Fruit fly (Drosophila melanogaster): Measurements from ENCODE around the gene Syn.

The Syn gene

dm6 chr3R:10268101-10268864, 77.8 kb downstream of the Syn start (continued):
- TF ChIP-seq Atf6 (GFP tag; IDR thresholded peaks at IDR 0.05) (peak; percentile 88), CG14965 (GFP tag; optimal IDR thresholded peaks at IDR 0.05; ENCODE audit: borderline replicate concordance) (no peak), CTCF (GFP tag; optimal IDR thresholded peaks at IDR 0.05) (peak; percentile 91), Ada2b (GFP tag; IDR thresholded peaks at IDR 0.05) (peak; percentile 68), CG11560 (tag; IDR thresholded peaks at IDR 0.05) (0 out of 3 replicates have a peak, but pooled peaks have one; percentile 45), CG12769 (tag; optimal IDR thresholded peaks at IDR 0.05) (peak; percentile 28), jing (GFP tag; optimal IDR thresholded peaks at IDR 0.05) (peak; percentile 72), hbn (GFP tag; IDR thresholded peaks at IDR 0.05; ENCODE audit: partially characterized antibody) (no peak), CG11093 (GFP tag; IDR thresholded peaks at IDR 0.05) (peak; percentile 60; the same call in 2 of the 3 replicates), Blimp-1 (GFP tag; optimal IDR thresholded peaks at IDR 0.05) (peak; percentile 75), Dip2 (GFP tag; IDR thresholded peaks at IDR 0.05) (no peak; the same call in 1 of the 2 replicates), Nf-YC (tag; optimal IDR thresholded peaks at IDR 0.05) (peak; percentile 67), Awh (GFP tag; IDR thresholded peaks at IDR 0.05) (peak; percentile 60; the same call in 1 of the 2 replicates), CG6272 (GFP tag; IDR thresholded peaks at IDR 0.05) (peak; percentile 44), sens (GFP tag) (peak; percentile 96), sna (GFP tag; IDR thresholded peaks at IDR 0.05; ENCODE audit: partially characterized antibody) (peak; percentile 29; the same call in 1 of the 2 replicates), pan (optimal IDR thresholded peaks at IDR 0.05) (no peak), pan (GFP tag; optimal IDR thresholded peaks at IDR 0.05 in 1 of 2, IDR thresholded peaks at IDR 0.05 in 1 of 2) (peak in 1 of 2 experiments; percentile 76), CG8944 (GFP tag; optimal IDR thresholded peaks at IDR 0.05) (peak; percentile 65), peb (GFP tag; IDR thresholded peaks at IDR 0.05) (peak; percentile 46; the same call in 1 of the 2 replicates), CG9609 (GFP tag; optimal IDR thresholded peaks at IDR 0.05) (peak; percentile 84), Spps (tag; optimal IDR thresholded peaks at IDR 0.05) (peak; percentile 6), CG1832 (GFP tag; optimal IDR thresholded peaks at IDR 0.05) (no peak), zfh1 (GFP tag; IDR thresholded peaks at IDR 0.05) (peak; percentile 59; the same call in 2 of the 3 replicates), CG6765 (GFP tag; optimal IDR thresholded peaks at IDR 0.05) (peak; percentile 87), BEAF-32 (GFP tag; optimal IDR thresholded peaks at IDR 0.05) (no peak), CG1233 (GFP tag; optimal IDR thresholded peaks at IDR 0.05) (peak; percentile 86), klu (GFP tag; IDR thresholded peaks at IDR 0.05) (peak; percentile 58; the same call in 1 of the 2 replicates), bowl (GFP tag; IDR thresholded peaks at IDR 0.05) (no peak), CG33213 (GFP tag; optimal IDR thresholded peaks at IDR 0.05) (peak; percentile 59), dysf (GFP tag; IDR thresholded peaks at IDR 0.05) (peak; percentile 88), sqz (GFP tag; optimal IDR thresholded peaks at IDR 0.05) (peak; percentile 69), gce (GFP tag; IDR thresholded peaks at IDR 0.05) (0 out of 3 replicates have a peak, but pooled peaks have one; percentile 37), CG7357 (GFP tag; IDR thresholded peaks at IDR 0.05) (peak; percentile 74), CG13287 (GFP tag; IDR thresholded peaks at IDR 0.05; ENCODE audit: partially characterized antibody) (no peak; the same call in 1 of the 2 replicates), CG10267 (tag; optimal IDR thresholded peaks at IDR 0.05) (peak; percentile 71), NfI (GFP tag; optimal IDR thresholded peaks at IDR 0.05) (peak; percentile 87), lilli (GFP tag; optimal IDR thresholded peaks at IDR 0.05) (peak; percentile 89), gcm (GFP tag; optimal IDR thresholded peaks at IDR 0.05) (peak; percentile 78), CG13424 (tag; optimal IDR thresholded peaks at IDR 0.05) (peak; percentile 88), CG12744 (GFP tag; optimal IDR thresholded peaks at IDR 0.05) (peak; percentile 84), CG1603 (tag; optimal IDR thresholded peaks at IDR 0.05) (peak; percentile 62), fd3F (GFP tag; optimal IDR thresholded peaks at IDR 0.05) (peak; percentile 81), CG17359 (tag; optimal IDR thresholded peaks at IDR 0.05) (peak; percentile 85), CG30431 (GFP tag; optimal IDR thresholded peaks at IDR 0.05) (peak; percentile 59), CG2199 (GFP tag; IDR thresholded peaks at IDR 0.05) (no peak), CG13123 (GFP tag; optimal IDR thresholded peaks at IDR 0.05) (peak; percentile 59), CG6654 (GFP tag; optimal IDR thresholded peaks at IDR 0.05) (peak; percentile 58), Ptx1 (GFP tag; IDR thresholded peaks at IDR 0.05) (peak; percentile 85)

Data from whole organism, embryonic.